Comparison of ENCODE assay signal across 5 fruit fly cellular contexts in the genomic region with DNA sequence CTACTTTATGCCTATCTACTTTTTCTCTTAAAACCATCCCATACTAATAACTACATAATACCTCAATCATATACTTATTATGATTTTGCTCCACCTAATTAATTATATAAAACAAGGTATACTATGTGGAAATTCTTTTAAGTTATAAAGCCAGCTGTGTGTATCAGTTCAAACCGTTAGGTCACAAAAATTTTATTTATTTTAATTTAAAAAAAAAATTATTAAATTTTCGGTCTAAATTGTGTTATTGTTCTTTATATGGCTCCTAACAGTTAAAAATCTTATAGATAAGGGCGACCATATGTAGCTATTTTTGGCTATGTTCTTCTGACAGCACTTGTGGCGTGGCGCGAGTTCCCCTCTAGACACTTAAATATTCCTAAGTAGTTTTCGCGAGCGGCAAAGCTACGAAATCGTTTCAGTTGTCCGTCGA.
TF ChIP-seq lines count a peak whose summit lies in the region.

A gene (plus strand): TSS at position 150 of the 433 bp plus-strand sequence.

- TF ChIP-seq CTCF in whole organism, embryonic (GFP tag; optimal IDR thresholded peaks at IDR 0.05; lab: Kevin White, UChicago) = no peak

TF ChIP-seq in whole organism, adult, 20 proteins besides CTCF, POLR2A, EP300 and RAD21 (continues in another document):
- TF ChIP-seq kay (GFP tag; lab: Kevin White, UChicago; ENCODE audit: borderline replicate concordance) = peak; percentile 77
- TF ChIP-seq Mnt (GFP tag; optimal IDR thresholded peaks at IDR 0.05; lab: Kevin White, UChicago) = peak; percentile 31
- TF ChIP-seq tj (GFP tag; optimal IDR thresholded peaks at IDR 0.05; lab: Kevin White, UChicago) = peak; percentile 46
- TF ChIP-seq CG11617 (GFP tag; optimal IDR thresholded peaks at IDR 0.05; lab: Kevin White, UChicago) = peak; percentile 82
- peak; percentile 70 for TF ChIP-seq CG5204 (GFP tag; optimal IDR thresholded peaks at IDR 0.05; lab: Kevin White, UChicago)
- TF ChIP-seq CG7101 (tag; optimal IDR thresholded peaks at IDR 0.05; lab: Kevin White, UChicago) = peak; percentile 83
- TF ChIP-seq CG14711 (tag; optimal IDR thresholded peaks at IDR 0.05; lab: Kevin White, UChicago) = peak; percentile 70
- TF ChIP-seq CG12768 (GFP tag; optimal IDR thresholded peaks at IDR 0.05; lab: Kevin White, UChicago) = peak; percentile 82
- peak; percentile 57 for TF ChIP-seq CG1620 (GFP tag; optimal IDR thresholded peaks at IDR 0.05; lab: Kevin White, UChicago)
- peak; percentile 60 for TF ChIP-seq Hr96 (GFP tag; optimal IDR thresholded peaks at IDR 0.05; lab: Kevin White, UChicago)
- TF ChIP-seq pad (GFP tag; optimal IDR thresholded peaks at IDR 0.05; lab: Kevin White, UChicago) = peak; percentile 93
- peak; percentile 72 for TF ChIP-seq toe (GFP tag; optimal IDR thresholded peaks at IDR 0.05; lab: Kevin White, UChicago)
- peak; percentile 40 for TF ChIP-seq ovo (GFP tag; optimal IDR thresholded peaks at IDR 0.05; lab: Kevin White, UChicago)
- peak; percentile 84 for TF ChIP-seq CG33017 (tag; optimal IDR thresholded peaks at IDR 0.05; lab: Kevin White, UChicago)
- TF ChIP-seq bab1 (GFP tag; optimal IDR thresholded peaks at IDR 0.05; lab: Kevin White, UChicago) = peak; percentile 77
- peak; percentile 87 for TF ChIP-seq CG7045 (GFP tag; optimal IDR thresholded peaks at IDR 0.05; lab: Kevin White, UChicago)
- no peak for TF ChIP-seq cnc (optimal IDR thresholded peaks at IDR 0.05; lab: Kevin White, UChicago)

TF ChIP-seq in whole organism, embryonic, 481 proteins besides CTCF, POLR2A, EP300 and RAD21 (continues in another document):
- TF ChIP-seq Fer3 (tag; optimal IDR thresholded peaks at IDR 0.05; lab: Kevin White, UChicago) (peak; percentile 10), CG14667 (GFP tag; IDR thresholded peaks at IDR 0.05; lab: Robert Waterston, UW) (no peak), Asciz (GFP tag; optimal IDR thresholded peaks at IDR 0.05; lab: Kevin White, UChicago) (no peak), stwl (tag; optimal IDR thresholded peaks at IDR 0.05; lab: Kevin White, UChicago) (no peak), NK7.1 (GFP tag; optimal IDR thresholded peaks at IDR 0.05; lab: Kevin White, UChicago) (no peak), Gug (GFP tag; IDR thresholded peaks at IDR 0.05; lab: Robert Waterston, UW) (peak; percentile 30; the same call in 1 of the 4 replicates), CG9817 (tag; optimal IDR thresholded peaks at IDR 0.05; lab: Kevin White, UChicago) (peak; percentile 44), sug (tag; optimal IDR thresholded peaks at IDR 0.05; lab: Kevin White, UChicago) (peak; percentile 49), tll (GFP tag; optimal IDR thresholded peaks at IDR 0.05; lab: Kevin White, UChicago) (no peak), HHEX (GFP tag; optimal IDR thresholded peaks at IDR 0.05; lab: Kevin White, UChicago) (peak; percentile 18), yki (optimal IDR thresholded peaks at IDR 0.05; lab: Kevin White, UChicago) (no peak), repo (GFP tag; optimal IDR thresholded peaks at IDR 0.05; lab: Kevin White, UChicago) (no peak), CG4404 (GFP tag; IDR thresholded peaks at IDR 0.05; lab: Robert Waterston, UW) (no peak), NfI (GFP tag; optimal IDR thresholded peaks at IDR 0.05; lab: Kevin White, UChicago) (peak; percentile 18), sob (GFP tag; IDR thresholded peaks at IDR 0.05; lab: Robert Waterston, UW) (peak; percentile 40), her (GFP tag; optimal IDR thresholded peaks at IDR 0.05; lab: Kevin White, UChicago) (no peak), lbe (GFP tag; optimal IDR thresholded peaks at IDR 0.05; lab: Kevin White, UChicago) (no peak), onecut (GFP tag; IDR thresholded peaks at IDR 0.05; lab: Robert Waterston, UW) (no peak)

TF ChIP-seq in whole organism, prepupa, 60 proteins besides CTCF, POLR2A, EP300 and RAD21 (continues in another document):
- TF ChIP-seq fd59A (GFP tag; optimal IDR thresholded peaks at IDR 0.05; lab: Kevin White, UChicago) = peak; percentile 41
- peak; percentile 73 for TF ChIP-seq CG3032 (tag; optimal IDR thresholded peaks at IDR 0.05; lab: Kevin White, UChicago)
- peak; percentile 53 for TF ChIP-seq OdsH (GFP tag; optimal IDR thresholded peaks at IDR 0.05; lab: Kevin White, UChicago)
- TF ChIP-seq svp (GFP tag; lab: Kevin White, UChicago) = peak; percentile 54
- peak; percentile 52 for TF ChIP-seq CG4318 (GFP tag; optimal IDR thresholded peaks at IDR 0.05; lab: Kevin White, UChicago)
- peak; percentile 65 for TF ChIP-seq CG15336 (GFP tag; IDR thresholded peaks at IDR 0.05; lab: Robert Waterston, UW)
- TF ChIP-seq CG9139 (GFP tag; optimal IDR thresholded peaks at IDR 0.05; lab: Kevin White, UChicago) = peak; percentile 60
- TF ChIP-seq CG6854 (GFP tag; optimal IDR thresholded peaks at IDR 0.05; lab: Kevin White, UChicago) = no peak
- no peak for TF ChIP-seq Hr38 (GFP tag; optimal IDR thresholded peaks at IDR 0.05; lab: Kevin White, UChicago)
- peak; percentile 82 for TF ChIP-seq Eip78C (GFP tag; lab: Kevin White, UChicago)
- TF ChIP-seq CG11294 (GFP tag; IDR thresholded peaks at IDR 0.05; lab: Robert Waterston, UW) = peak; percentile 64
- TF ChIP-seq CG6276 (GFP tag; optimal IDR thresholded peaks at IDR 0.05; lab: Kevin White, UChicago) = peak; percentile 60
- TF ChIP-seq vri (GFP tag; optimal IDR thresholded peaks at IDR 0.05; lab: Kevin White, UChicago) = no peak
- TF ChIP-seq CG1621 (tag; optimal IDR thresholded peaks at IDR 0.05; lab: Kevin White, UChicago) = peak; percentile 22
- no peak for TF ChIP-seq Lpt (GFP tag; optimal IDR thresholded peaks at IDR 0.05; lab: Kevin White, UChicago)
- TF ChIP-seq CG31627 (GFP tag; optimal IDR thresholded peaks at IDR 0.05; lab: Kevin White, UChicago) = no peak
- TF ChIP-seq CG8319 (GFP tag; optimal IDR thresholded peaks at IDR 0.05; lab: Kevin White, UChicago) = no peak
- TF ChIP-seq Sox14 (GFP tag; optimal IDR thresholded peaks at IDR 0.05; lab: Kevin White, UChicago) = no peak
- TF ChIP-seq Sox102F (GFP tag; optimal IDR thresholded peaks at IDR 0.05; lab: Kevin White, UChicago) = no peak

TF ChIP-seq in whole organism, pupa, 21 proteins besides CTCF, POLR2A, EP300 and RAD21:
- TF ChIP-seq gl (tag; optimal IDR thresholded peaks at IDR 0.05; lab: Kevin White, UChicago) (no peak), CG8301 (tag; optimal IDR thresholded peaks at IDR 0.05; lab: Kevin White, UChicago) (peak; percentile 60), CG8159 (tag; optimal IDR thresholded peaks at IDR 0.05; lab: Kevin White, UChicago) (peak; percentile 81), CG10348 (GFP tag; IDR thresholded peaks at IDR 0.05; lab: Robert Waterston, UW) (no peak), CG14655 (GFP tag; optimal IDR thresholded peaks at IDR 0.05; lab: Kevin White, UChicago) (peak; percentile 84), CG4496 (GFP tag; IDR thresholded peaks at IDR 0.05; lab: Robert Waterston, UW) (peak; percentile 67; the same call in 2 of the 3 replicates), CG12605 (GFP tag; IDR thresholded peaks at IDR 0.05; lab: Robert Waterston, UW) (no peak; the same call in 1 of the 2 replicates), Ets98B (GFP tag; IDR thresholded peaks at IDR 0.05; lab: Robert Waterston, UW) (peak; percentile 70), Snoo (tag; optimal IDR thresholded peaks at IDR 0.05; lab: Kevin White, UChicago) (no peak), CG17806 (tag; optimal IDR thresholded peaks at IDR 0.05; lab: Kevin White, UChicago) (peak; percentile 69), rn (GFP tag; IDR thresholded peaks at IDR 0.05; lab: Robert Waterston, UW) (peak; percentile 37; the same call in 1 of the 2 replicates), CG9948 (tag; optimal IDR thresholded peaks at IDR 0.05; lab: Kevin White, UChicago) (peak; percentile 70), CG15710 (tag; optimal IDR thresholded peaks at IDR 0.05; lab: Kevin White, UChicago) (peak; percentile 76), CG13204 (GFP tag; optimal IDR thresholded peaks at IDR 0.05; lab: Kevin White, UChicago) (peak; percentile 1), EcR (GFP tag; optimal IDR thresholded peaks at IDR 0.05; lab: Kevin White, UChicago) (no peak), D1 (tag; optimal IDR thresholded peaks at IDR 0.05; lab: Kevin White, UChicago) (peak; percentile 44), fd96Ca (GFP tag; IDR thresholded peaks at IDR 0.05; lab: Robert Waterston, UW) (peak; percentile 78), CG34367 (tag; optimal IDR thresholded peaks at IDR 0.05; lab: Kevin White, UChicago) (peak; percentile 55), CG32121 (GFP tag; IDR thresholded peaks at IDR 0.05; lab: Robert Waterston, UW) (peak; percentile 75)

TF ChIP-seq in whole organism, wandering third instar larva, 38 proteins besides CTCF, POLR2A, EP300 and RAD21:
- peak; percentile 20 for TF ChIP-seq rgr (GFP tag; optimal IDR thresholded peaks at IDR 0.05; lab: Kevin White, UChicago)
- TF ChIP-seq Rel (GFP tag; optimal IDR thresholded peaks at IDR 0.05; lab: Kevin White, UChicago) = no peak
- no peak for TF ChIP-seq Rel (tag; optimal IDR thresholded peaks at IDR 0.05; lab: Kevin White, UChicago)
- TF ChIP-seq Myc (optimal IDR thresholded peaks at IDR 0.05; lab: Kevin White, UChicago) = peak; percentile 30
TF ChIP-seq in whole organism, wandering third instar larva: peak in this region for 2.
